Worm (Caenorhabditis elegans): ENCODE measurements around the gene tmem-17.

DNA sequence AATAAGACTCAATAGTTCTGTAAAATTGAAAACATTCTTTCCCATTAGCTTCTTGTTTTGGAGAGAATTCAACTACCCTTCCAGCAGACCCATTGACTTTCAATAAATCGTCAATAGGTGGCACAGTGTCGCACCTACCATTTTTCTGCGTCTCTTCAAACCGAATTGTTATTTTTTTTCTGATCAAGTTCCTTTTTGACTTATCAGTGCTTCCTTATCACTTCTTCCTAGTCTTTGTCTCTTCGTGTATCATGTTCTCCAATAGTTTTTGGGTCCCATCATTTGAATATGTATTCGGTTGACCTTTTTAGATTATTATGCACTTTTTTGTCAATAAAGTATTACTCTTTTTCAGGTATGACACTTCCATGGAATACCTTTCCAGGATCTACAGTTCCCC lies 37.9 kb downstream of the tmem-17 start, which contains the start of gene odd-1:
- TF ChIP-seq tab-1 (GFP tag; IDR thresholded peaks at IDR 0.05): no peak
- TF ChIP-seq ztf-23 (GFP tag; IDR thresholded peaks at IDR 0.05): no peak
- TF ChIP-seq flt-1 (GFP tag; IDR thresholded peaks at IDR 0.05): no peak
- no peak for TF ChIP-seq cog-1 (tag; optimal IDR thresholded peaks at IDR 0.05)
- TF ChIP-seq ztf-29 (GFP tag; IDR thresholded peaks at IDR 0.05): no peak
- no peak for TF ChIP-seq med-1 (GFP tag; optimal IDR thresholded peaks at IDR 0.05; ENCODE audit: insufficient read depth)
